Fruit fly (Drosophila melanogaster): Measurements from ENCODE around the gene ppk28.

ppk28 gene

DNA sequence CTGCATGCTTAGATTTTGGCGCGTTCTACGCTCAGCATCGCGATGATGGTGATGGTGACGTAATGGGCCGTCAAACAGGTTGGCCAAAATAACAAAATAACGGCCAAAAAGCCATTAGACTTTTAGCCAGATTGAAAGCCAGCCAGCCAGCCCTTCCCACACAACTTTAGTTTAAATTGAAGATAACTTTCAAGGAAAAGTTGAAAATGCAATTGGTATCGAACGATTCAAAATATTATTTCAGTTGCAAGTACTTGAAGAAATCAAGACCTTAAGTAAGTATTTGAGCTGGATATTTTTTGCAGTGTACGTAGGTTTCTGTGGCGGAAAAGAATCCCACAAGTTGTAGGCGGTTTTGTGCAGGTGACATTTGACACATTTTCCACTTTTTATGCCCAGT, 24.8 kb upstream of the ppk28 start:
- TF ChIP-seq mam (GFP tag; optimal IDR thresholded peaks at IDR 0.05) (peak; percentile 34), dan (GFP tag; IDR thresholded peaks at IDR 0.05) (no peak), slbo (GFP tag; IDR thresholded peaks at IDR 0.05) (peak; percentile 30; the same call in 1 of the 2 replicates), CG18599 (GFP tag; optimal IDR thresholded peaks at IDR 0.05) (peak; percentile 42), Dbx (GFP tag; IDR thresholded peaks at IDR 0.05) (0 out of 3 replicates have a peak, but pooled peaks have one; percentile 47), CG15269 (tag; optimal IDR thresholded peaks at IDR 0.05) (peak; percentile 51), CG4404 (GFP tag; IDR thresholded peaks at IDR 0.05) (0 out of 2 replicates have a peak, but pooled peaks have one; percentile 11), otp (GFP tag; IDR thresholded peaks at IDR 0.05) (0 out of 3 replicates have a peak, but pooled peaks have one; percentile 33), HmgZ (tag; optimal IDR thresholded peaks at IDR 0.05) (no peak), al (GFP tag; IDR thresholded peaks at IDR 0.05) (peak; percentile 30; the same call in 1 of the 2 replicates), CG17359 (tag; optimal IDR thresholded peaks at IDR 0.05) (peak; percentile 3), CG11560 (tag; IDR thresholded peaks at IDR 0.05) (0 out of 3 replicates have a peak, but pooled peaks have one; percentile 17), CG43689 (GFP tag; IDR thresholded peaks at IDR 0.05) (no peak), CG8290 (GFP tag; optimal IDR thresholded peaks at IDR 0.05) (no peak), CG8290 (tag; optimal IDR thresholded peaks at IDR 0.05) (peak in 1 of 2 experiments; percentile 69), B-H1 (GFP tag; IDR thresholded peaks at IDR 0.05) (no peak), stwl (tag; optimal IDR thresholded peaks at IDR 0.05) (no peak), CG10654 (GFP tag; optimal IDR thresholded peaks at IDR 0.05) (no peak), Doc3 (GFP tag; IDR thresholded peaks at IDR 0.05; ENCODE audit: partially characterized antibody) (no peak), sr (GFP tag; IDR thresholded peaks at IDR 0.05) (no peak; the same call in 2 of the 3 replicates), Nf-YA (GFP tag; IDR thresholded peaks at IDR 0.05) (no peak), cas (GFP tag; IDR thresholded peaks at IDR 0.05) (0 out of 2 replicates have a peak, but pooled peaks have one; percentile 41), CG12104 (GFP tag; optimal IDR thresholded peaks at IDR 0.05) (no peak), stc (GFP tag; IDR thresholded peaks at IDR 0.05) (no peak), CG6689 (GFP tag; IDR thresholded peaks at IDR 0.05) (peak; percentile 50; the same call in 1 of the 2 replicates), Rx (GFP tag; IDR thresholded peaks at IDR 0.05) (peak; percentile 32; the same call in 1 of the 2 replicates), CG33557 (GFP tag; optimal IDR thresholded peaks at IDR 0.05) (no peak), en (GFP tag; optimal IDR thresholded peaks at IDR 0.05) (no peak), CoRest (tag; optimal IDR thresholded peaks at IDR 0.05) (peak; percentile 46), CG15479 (GFP tag; optimal IDR thresholded peaks at IDR 0.05) (no peak), disco-r (GFP tag; optimal IDR thresholded peaks at IDR 0.05) (no peak), CG13624 (GFP tag; optimal IDR thresholded peaks at IDR 0.05) (peak; percentile 46), Lim3 (GFP tag; IDR thresholded peaks at IDR 0.05) (no peak), CG11398 (GFP tag; optimal IDR thresholded peaks at IDR 0.05) (peak; percentile 8), zen2 (GFP tag; IDR thresholded peaks at IDR 0.05; ENCODE audit: partially characterized antibody) (no peak), Stat92E (GFP tag; optimal IDR thresholded peaks at IDR 0.05) (no peak), CG11504 (tag; optimal IDR thresholded peaks at IDR 0.05) (peak; percentile 37), CG1529 (GFP tag; optimal IDR thresholded peaks at IDR 0.05) (no peak), CG2120 (GFP tag; optimal IDR thresholded peaks at IDR 0.05) (peak; percentile 69), CG1602 (GFP tag; optimal IDR thresholded peaks at IDR 0.05) (peak; percentile 0), Ptx1 (GFP tag; IDR thresholded peaks at IDR 0.05) (0 out of 2 replicates have a peak, but pooled peaks have one; percentile 33), pb (GFP tag; optimal IDR thresholded peaks at IDR 0.05) (peak; percentile 29), NC2β (GFP tag; optimal IDR thresholded peaks at IDR 0.05) (no peak), Drgx (GFP tag; IDR thresholded peaks at IDR 0.05) (0 out of 2 replicates have a peak, but pooled peaks have one; percentile 25), Kr (GFP tag; optimal IDR thresholded peaks at IDR 0.05) (no peak), Rfx (GFP tag; IDR thresholded peaks at IDR 0.05) (peak; percentile 67), CG11695 (GFP tag; IDR thresholded peaks at IDR 0.05) (0 out of 3 replicates have a peak, but pooled peaks have one; percentile 10), ci (GFP tag; IDR thresholded peaks at IDR 0.05) (0 out of 3 replicates have a peak, but pooled peaks have one; percentile 21), CG31388 (GFP tag; optimal IDR thresholded peaks at IDR 0.05) (no peak), CG8478 (optimal IDR thresholded peaks at IDR 0.05) (no peak), pzg (GFP tag; optimal IDR thresholded peaks at IDR 0.05) (no peak), Hmr (GFP tag; optimal IDR thresholded peaks at IDR 0.05) (peak; percentile 15)

Data from whole organism, embryonic.